Fruit fly (Drosophila melanogaster): ENCODE measurements around the gene TwdlZ.

The TwdlZ gene

dm6 chrX:16778138-16778672, 40.2 kb downstream of the TwdlZ start:
- TF ChIP-seq acj6 (GFP tag; optimal IDR thresholded peaks at IDR 0.05) (no peak), fkh (GFP tag; optimal IDR thresholded peaks at IDR 0.05) (no peak), CG8119 (GFP tag; IDR thresholded peaks at IDR 0.05) (0 out of 3 replicates have a peak, but pooled peaks have one; percentile 39), svp (GFP tag) (peak; percentile 96), salr (GFP tag; optimal IDR thresholded peaks at IDR 0.05) (peak in 1 of 2 experiments; percentile 0), Lpt (GFP tag; optimal IDR thresholded peaks at IDR 0.05) (no peak), CG32006 (GFP tag; optimal IDR thresholded peaks at IDR 0.05) (peak; percentile 56), eg (GFP tag; IDR thresholded peaks at IDR 0.05) (peak; percentile 28; the same call in 1 of the 3 replicates), CG16779 (tag; optimal IDR thresholded peaks at IDR 0.05) (no peak), ss (GFP tag; optimal IDR thresholded peaks at IDR 0.05) (no peak), CG3919 (GFP tag; optimal IDR thresholded peaks at IDR 0.05) (peak; percentile 22), Hr4 (GFP tag; optimal IDR thresholded peaks at IDR 0.05) (peak; percentile 29), Gug (GFP tag; IDR thresholded peaks at IDR 0.05) (no peak), Ets96B (tag; optimal IDR thresholded peaks at IDR 0.05) (peak; percentile 3), pdm3 (GFP tag; optimal IDR thresholded peaks at IDR 0.05) (peak; percentile 32), CG3032 (tag; optimal IDR thresholded peaks at IDR 0.05) (peak; percentile 3), dsx (GFP tag; optimal IDR thresholded peaks at IDR 0.05; ENCODE audit: poor library complexity, severe bottlenecking) (peak; percentile 25), fd85E (GFP tag; optimal IDR thresholded peaks at IDR 0.05) (no peak), CG6276 (GFP tag; optimal IDR thresholded peaks at IDR 0.05) (peak; percentile 40), achi (GFP tag; optimal IDR thresholded peaks at IDR 0.05) (peak; percentile 9), Eip75B (GFP tag; optimal IDR thresholded peaks at IDR 0.05) (no peak), CG6808 (GFP tag; optimal IDR thresholded peaks at IDR 0.05) (no peak), CG10669 (GFP tag; optimal IDR thresholded peaks at IDR 0.05) (peak; percentile 13), Eip93F (GFP tag; optimal IDR thresholded peaks at IDR 0.05) (no peak), topi (GFP tag; optimal IDR thresholded peaks at IDR 0.05) (peak; percentile 28), CG15336 (GFP tag; IDR thresholded peaks at IDR 0.05) (no peak), CG1621 (tag; optimal IDR thresholded peaks at IDR 0.05) (no peak), Eip78C (GFP tag) (peak; percentile 76), Smox (GFP tag; optimal IDR thresholded peaks at IDR 0.05) (no peak)

dm6 chrX:16780244-16780643, 42.3 kb downstream of the TwdlZ start:
- TF ChIP-seq CG7368 (GFP tag; optimal IDR thresholded peaks at IDR 0.05): no peak
- peak; percentile 17 for TF ChIP-seq fkh (GFP tag; optimal IDR thresholded peaks at IDR 0.05)
- no peak for TF ChIP-seq topi (GFP tag; optimal IDR thresholded peaks at IDR 0.05)
- TF ChIP-seq lz (GFP tag; optimal IDR thresholded peaks at IDR 0.05): no peak

- TF ChIP-seq CG15336 (GFP tag; IDR thresholded peaks at IDR 0.05) (peak; percentile 40; the same call in 1 of the 2 replicates), CG6792 (GFP tag; optimal IDR thresholded peaks at IDR 0.05) (no peak), Sox102F (GFP tag; optimal IDR thresholded peaks at IDR 0.05) (no peak), CG16779 (tag; optimal IDR thresholded peaks at IDR 0.05) (no peak), Eip78C (GFP tag) (peak; percentile 57), CG8319 (GFP tag; optimal IDR thresholded peaks at IDR 0.05) (no peak), Hr4 (GFP tag; optimal IDR thresholded peaks at IDR 0.05) (peak; percentile 8), CG9139 (GFP tag; optimal IDR thresholded peaks at IDR 0.05) (no peak), cyc (GFP tag; optimal IDR thresholded peaks at IDR 0.05) (no peak), CG6854 (GFP tag; optimal IDR thresholded peaks at IDR 0.05) (no peak), Smox (GFP tag; optimal IDR thresholded peaks at IDR 0.05) (no peak), CG6163 (GFP tag; IDR thresholded peaks at IDR 0.05) (0 out of 3 replicates have a peak, but pooled peaks have one; percentile 7), CG32006 (GFP tag; optimal IDR thresholded peaks at IDR 0.05) (peak; percentile 35), fd85E (GFP tag; optimal IDR thresholded peaks at IDR 0.05) (no peak), CG10669 (GFP tag; optimal IDR thresholded peaks at IDR 0.05) (no peak), CG3032 (tag; optimal IDR thresholded peaks at IDR 0.05) (no peak), eg (GFP tag; IDR thresholded peaks at IDR 0.05) (peak; percentile 42), CG11294 (GFP tag; IDR thresholded peaks at IDR 0.05) (no peak), CG3919 (GFP tag; optimal IDR thresholded peaks at IDR 0.05) (no peak)
Observed at dm6 chrX:16781055-16781454, 43.1 kb downstream of the TwdlZ start.
